Fruit fly (Drosophila melanogaster) whole organism, adult: ENCODE measurements around the gene mRpS18C.

Experiments
- CG11617 ChIP-seq: fragments of 200-800 bp; sonication (Bioruptor generic); optimal IDR thresholded peaks from 2 replicates; lab custom pipeline; 2017; ENCODE audit warnings: mild to moderate bottlenecking, missing biosample characterization, missing genetic modification reagents, missing genetic modification characterization
- CG12768 ChIP-seq: fragments of 200-800 bp; sonication (Bioruptor generic); optimal IDR thresholded peaks from 2 replicates; lab custom pipeline; 2017; ENCODE audit warnings: missing biosample characterization, missing genetic modification characterization, mild to moderate bottlenecking, moderate library complexity, missing genetic modification reagents
- CG1620 ChIP-seq: fragments of 200-800 bp; sonication (Bioruptor generic); optimal IDR thresholded peaks from 2 replicates; lab custom pipeline; 2016; ENCODE audit warnings: missing biosample characterization, missing genetic modification characterization
- CG33017 ChIP-seq: fragments of 200-800 bp; sonication (Bioruptor generic); optimal IDR thresholded peaks from 2 replicates; lab custom pipeline; 2018; ENCODE audit warnings: missing biosample characterization, mild to moderate bottlenecking, missing genetic modification characterization, moderate library complexity
- CG5204 ChIP-seq: fragments of 200-800 bp; sonication (Bioruptor generic); optimal IDR thresholded peaks from 2 replicates; lab custom pipeline; 2016; ENCODE audit warnings: missing biosample characterization, missing genetic modification characterization
- CG7045 ChIP-seq: fragments of 200-800 bp; sonication (Bioruptor generic); optimal IDR thresholded peaks from 2 replicates; lab custom pipeline; 2017; ENCODE audit warnings: missing biosample characterization, mild to moderate bottlenecking, missing genetic modification characterization
- Clk ChIP-seq: fragments of 200-800 bp; sonication (Bioruptor generic); optimal IDR thresholded peaks from 2 replicates; lab custom pipeline; 2017; ENCODE audit warnings: missing biosample characterization, missing genetic modification characterization
- Hr96 ChIP-seq: fragments of 200-800 bp; sonication (Bioruptor generic); optimal IDR thresholded peaks from 2 replicates; lab custom pipeline; 2016; ENCODE audit warnings: missing biosample characterization, missing genetic modification characterization
- kay ChIP-seq: fragments of 200-800 bp; sonication (Bioruptor generic); peaks from one replicate; lab custom pipeline; 2016; ENCODE audit warnings: missing biosample characterization, missing genetic modification characterization, borderline replicate concordance
- tj ChIP-seq: fragments of 200-800 bp; sonication (Bioruptor generic); optimal IDR thresholded peaks from 3 replicates; lab custom pipeline; 2017; ENCODE audit warnings: missing biosample characterization, mild to moderate bottlenecking, missing genetic modification characterization, moderate library complexity
- toe ChIP-seq: fragments of 200-800 bp; sonication (Bioruptor generic); optimal IDR thresholded peaks from 2 replicates; lab custom pipeline; 2016; ENCODE audit warnings: missing biosample characterization, missing genetic modification characterization

DNA sequence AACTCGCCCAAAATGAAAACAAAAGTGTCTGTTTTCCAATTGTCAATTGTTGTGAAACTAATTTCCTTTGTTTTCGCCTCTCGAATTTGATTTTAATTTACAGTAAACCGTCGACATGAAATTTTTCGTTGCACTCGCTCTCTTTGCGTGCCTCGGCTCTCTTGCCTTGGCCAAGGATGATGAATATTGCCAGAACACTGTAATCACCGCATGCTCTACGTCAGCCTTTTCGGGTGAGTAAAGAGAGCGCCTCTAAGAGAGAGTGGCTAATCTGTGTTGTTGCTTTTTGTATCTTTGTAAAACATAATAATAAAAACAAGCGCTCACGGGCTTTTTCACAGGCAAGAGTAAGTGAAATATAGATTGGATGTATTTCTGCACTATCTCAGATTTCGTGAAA is 34.7 kb upstream of the mRpS18C start:
- no peak for TF ChIP-seq CG12768 (GFP tag; lab: Kevin White, UChicago)
- no peak for TF ChIP-seq CG7045 (GFP tag; lab: Kevin White, UChicago)
- no peak for TF ChIP-seq CG11617
- peak; percentile 23 for TF ChIP-seq tj (GFP tag; lab: Kevin White, UChicago)
- no peak for TF ChIP-seq toe (GFP tag; lab: Kevin White, UChicago)
- TF ChIP-seq CG33017 (tag; lab: Kevin White, UChicago) = no peak
- TF ChIP-seq CG5204 = no peak
- no peak for TF ChIP-seq Clk (GFP tag; lab: Kevin White, UChicago)
- no peak for TF ChIP-seq Hr96 (GFP tag; lab: Kevin White, UChicago)
- peak; percentile 39 for TF ChIP-seq kay (GFP tag; lab: Kevin White, UChicago)
- TF ChIP-seq CG1620 (GFP tag; lab: Kevin White, UChicago) = no peak
